Fruit fly (Drosophila melanogaster): ENCODE results near the gene Cyp4g1.

The Cyp4g1 gene

dm6 chrX:470626-471025 lies 1.5 kb upstream of the Cyp4g1 start, which contains the start of gene CG32816:
CG32816 (minus strand) TSS chrX:470726.
- TF ChIP-seq CG6792 (GFP tag; optimal IDR thresholded peaks at IDR 0.05) = no peak
- TF ChIP-seq lz (GFP tag; optimal IDR thresholded peaks at IDR 0.05) = no peak
- TF ChIP-seq Met (GFP tag; optimal IDR thresholded peaks at IDR 0.05) = no peak
- no peak for TF ChIP-seq pdm3 (GFP tag; optimal IDR thresholded peaks at IDR 0.05)
- TF ChIP-seq CG11294 (GFP tag; IDR thresholded peaks at IDR 0.05) = no peak
- no peak for TF ChIP-seq CG4318 (GFP tag; optimal IDR thresholded peaks at IDR 0.05)
- TF ChIP-seq CG11902 (GFP tag; optimal IDR thresholded peaks at IDR 0.05) = no peak
- no peak for TF ChIP-seq acj6 (GFP tag; optimal IDR thresholded peaks at IDR 0.05)
- TF ChIP-seq svp (GFP tag) = no peak
- TF ChIP-seq fd59A (GFP tag; optimal IDR thresholded peaks at IDR 0.05) = no peak
- TF ChIP-seq cyc (GFP tag; optimal IDR thresholded peaks at IDR 0.05) = no peak
- no peak for TF ChIP-seq Eip75B (GFP tag; optimal IDR thresholded peaks at IDR 0.05)
- TF ChIP-seq CG31627 (GFP tag; optimal IDR thresholded peaks at IDR 0.05) = no peak
- no peak for TF ChIP-seq fd85E (GFP tag; optimal IDR thresholded peaks at IDR 0.05)
- TF ChIP-seq CG6163 (GFP tag; IDR thresholded peaks at IDR 0.05) = no peak

- no peak for TF ChIP-seq Hr38 (GFP tag; optimal IDR thresholded peaks at IDR 0.05)
- TF ChIP-seq Hr39 (GFP tag; optimal IDR thresholded peaks at IDR 0.05) = no peak
- TF ChIP-seq CG31627 (GFP tag; optimal IDR thresholded peaks at IDR 0.05) = no peak
- no peak for TF ChIP-seq eg (GFP tag; IDR thresholded peaks at IDR 0.05)
- TF ChIP-seq CG6808 (GFP tag; optimal IDR thresholded peaks at IDR 0.05) = no peak
- no peak for TF ChIP-seq CG9139 (GFP tag; optimal IDR thresholded peaks at IDR 0.05)
- no peak for TF ChIP-seq CG8632 (GFP tag; optimal IDR thresholded peaks at IDR 0.05)
- no peak for TF ChIP-seq Gug (GFP tag; IDR thresholded peaks at IDR 0.05)
- TF ChIP-seq CG8119 (GFP tag; IDR thresholded peaks at IDR 0.05) = no peak
These were observed 5.2 kb downstream of the Cyp4g1 start for dm6 chrX:463934-464333.

DNA sequence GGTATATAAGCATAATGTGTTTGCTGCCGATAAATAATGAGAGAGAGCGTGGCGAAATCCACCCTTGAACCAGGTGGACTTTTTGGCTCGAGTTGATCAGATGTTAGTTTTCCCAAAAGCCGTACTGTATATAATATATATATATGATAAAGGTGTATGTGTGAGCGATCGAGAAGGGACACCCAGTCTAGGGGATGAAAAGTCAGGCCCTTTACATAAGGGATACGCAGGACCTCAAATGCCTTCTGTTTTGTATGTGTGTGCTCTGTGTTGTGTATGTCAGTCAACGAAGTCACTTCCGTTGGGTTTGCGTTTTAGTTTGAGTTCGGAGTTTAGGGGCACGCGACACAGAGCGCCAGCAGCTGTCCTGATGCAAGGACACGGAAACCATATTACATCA lies 8.7 kb downstream of the Cyp4g1 start, which contains the start of gene ase:
Gene ase, plus strand, starts transcription at position 301 of the 400 bp plus-strand sequence.
- TF ChIP-seq achi (GFP tag; optimal IDR thresholded peaks at IDR 0.05) (no peak), CG7368 (GFP tag; optimal IDR thresholded peaks at IDR 0.05) (no peak)

- no peak for TF ChIP-seq Ets21C (GFP tag; optimal IDR thresholded peaks at IDR 0.05)
- TF ChIP-seq Eip78C (GFP tag) = peak; percentile 31
- no peak for TF ChIP-seq Eip75B (GFP tag; optimal IDR thresholded peaks at IDR 0.05)
- peak; percentile 57 for TF ChIP-seq svp (GFP tag)
These were observed 11.3 kb downstream of the Cyp4g1 start for dm6 chrX:457803-458202.

DNA sequence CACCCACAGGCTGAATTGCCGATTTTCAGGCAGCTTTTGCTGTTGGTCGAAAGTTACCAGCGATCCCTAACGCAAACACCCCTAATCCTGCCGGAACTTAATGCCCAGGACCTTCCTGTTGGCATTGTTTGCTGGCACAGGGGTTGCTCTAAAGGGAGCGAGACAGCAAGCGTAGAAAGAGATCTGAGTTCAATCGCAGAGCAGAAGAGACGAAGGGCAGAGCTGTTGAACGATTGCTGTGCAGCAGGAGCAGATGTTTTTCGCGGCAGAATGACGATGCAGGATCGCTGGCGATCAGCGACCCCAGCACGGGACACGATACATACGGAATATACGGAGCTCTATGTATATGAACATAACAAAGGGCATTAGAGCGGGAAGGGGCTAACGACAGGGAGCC lies 12.2 kb downstream of the Cyp4g1 start:
- TF ChIP-seq acj6 (GFP tag; optimal IDR thresholded peaks at IDR 0.05) (no peak), lz (GFP tag; optimal IDR thresholded peaks at IDR 0.05) (no peak), Blimp-1 (GFP tag; optimal IDR thresholded peaks at IDR 0.05) (no peak), CG6792 (GFP tag; optimal IDR thresholded peaks at IDR 0.05) (no peak), Gug (GFP tag; IDR thresholded peaks at IDR 0.05) (no peak), fd85E (GFP tag; optimal IDR thresholded peaks at IDR 0.05) (no peak), CG11902 (GFP tag; optimal IDR thresholded peaks at IDR 0.05) (no peak), achi (GFP tag; optimal IDR thresholded peaks at IDR 0.05) (no peak), Eip75B (GFP tag; optimal IDR thresholded peaks at IDR 0.05) (no peak), eg (GFP tag; IDR thresholded peaks at IDR 0.05) (no peak), CG6276 (GFP tag; optimal IDR thresholded peaks at IDR 0.05) (no peak), Eip78C (GFP tag) (no peak), Ets21C (GFP tag; optimal IDR thresholded peaks at IDR 0.05) (no peak), CG15336 (GFP tag; IDR thresholded peaks at IDR 0.05) (no peak), CG11294 (GFP tag; IDR thresholded peaks at IDR 0.05) (no peak)

- TF ChIP-seq CG10669 (GFP tag; optimal IDR thresholded peaks at IDR 0.05) (peak; percentile 51), OdsH (GFP tag; optimal IDR thresholded peaks at IDR 0.05) (peak; percentile 13), net (GFP tag; optimal IDR thresholded peaks at IDR 0.05) (no peak), CG6808 (GFP tag; optimal IDR thresholded peaks at IDR 0.05) (peak; percentile 42), CG1621 (tag; optimal IDR thresholded peaks at IDR 0.05) (peak; percentile 37), fd59A (GFP tag; optimal IDR thresholded peaks at IDR 0.05) (peak; percentile 41), dsx (GFP tag; optimal IDR thresholded peaks at IDR 0.05; ENCODE audit: poor library complexity, severe bottlenecking) (peak; percentile 38), CG6163 (GFP tag; IDR thresholded peaks at IDR 0.05) (peak; percentile 37; the same call in 1 of the 3 replicates), ss (GFP tag; optimal IDR thresholded peaks at IDR 0.05) (peak; percentile 42 to 47), CG6792 (GFP tag; optimal IDR thresholded peaks at IDR 0.05) (no peak), CG3032 (tag; optimal IDR thresholded peaks at IDR 0.05) (peak; percentile 60), Hr38 (GFP tag; optimal IDR thresholded peaks at IDR 0.05) (no peak), Hr39 (GFP tag; optimal IDR thresholded peaks at IDR 0.05) (no peak), Met (GFP tag; optimal IDR thresholded peaks at IDR 0.05) (no peak), CG9139 (GFP tag; optimal IDR thresholded peaks at IDR 0.05) (peak; percentile 3), achi (GFP tag; optimal IDR thresholded peaks at IDR 0.05) (peak; percentile 22), spab (GFP tag; optimal IDR thresholded peaks at IDR 0.05) (peak; percentile 48), vri (GFP tag; optimal IDR thresholded peaks at IDR 0.05) (no peak), Eip78C (GFP tag) (peak; percentile 76), Ets96B (tag; optimal IDR thresholded peaks at IDR 0.05) (peak; percentile 54), Blimp-1 (GFP tag; optimal IDR thresholded peaks at IDR 0.05) (no peak)
These were observed 16.4 kb downstream of the Cyp4g1 start for dm6 chrX:452716-453115.
